Fruit fly (Drosophila melanogaster) whole organism, embryonic: Measurements from ENCODE around the gene Trs20.

ENCODE experiments used
- Atf6 ChIP-seq: fragments of 200-800 bp; sonication (Bioruptor generic); IDR thresholded peaks from 2 replicates; pipeline ENCODE4 v1.3.6; 2022; ENCODE audit warnings: missing biosample characterization, missing genetic modification characterization
- Bdp1 ChIP-seq: fragments of 200-800 bp; sonication (Bioruptor generic); optimal IDR thresholded peaks from 3 replicates; lab custom pipeline; 2016; ENCODE audit warnings: missing biosample characterization, missing genetic modification characterization
- CG10147 ChIP-seq: fragments of 200-800 bp; sonication (Bioruptor generic); optimal IDR thresholded peaks from 2 replicates; lab custom pipeline; 2019; ENCODE audit warnings: missing biosample characterization, mild to moderate bottlenecking, missing genetic modification characterization, moderate library complexity
- CG10274 ChIP-seq: fragments of 200-800 bp; sonication (Bioruptor generic); optimal IDR thresholded peaks from 3 replicates; lab custom pipeline; 2017; ENCODE audit warnings: missing biosample characterization, mild to moderate bottlenecking, missing genetic modification characterization
- CG11723 ChIP-seq: fragments of 200-800 bp; sonication (Bioruptor generic); optimal IDR thresholded peaks from 2 replicates; lab custom pipeline; 2017; ENCODE audit warnings: missing biosample characterization, mild to moderate bottlenecking, missing genetic modification characterization
- CG12659 ChIP-seq: fragments of 200-800 bp; sonication (Bioruptor generic); optimal IDR thresholded peaks from 3 replicates; lab custom pipeline; 2017; ENCODE audit warnings: mild to moderate bottlenecking, missing biosample characterization, missing genetic modification reagents, missing genetic modification characterization
- CG12744 ChIP-seq: fragments of 200-800 bp; sonication (Bioruptor generic); optimal IDR thresholded peaks from 2 replicates; lab custom pipeline; 2016; ENCODE audit warnings: missing biosample characterization, missing genetic modification characterization
- CG13775 ChIP-seq: fragments of 200-800 bp; sonication (Bioruptor generic); optimal IDR thresholded peaks from 3 replicates; lab custom pipeline; 2017; ENCODE audit warnings: missing biosample characterization, mild to moderate bottlenecking, missing genetic modification characterization
- CG17385 ChIP-seq: fragments of 200-800 bp; sonication (Bioruptor generic); optimal IDR thresholded peaks from 3 replicates; lab custom pipeline; 2018; ENCODE audit warnings: missing biosample characterization, mild to moderate bottlenecking, missing genetic modification characterization
- CG17612 ChIP-seq: fragments of 200-800 bp; sonication (Bioruptor generic); IDR thresholded peaks from 2 replicates; pipeline ENCODE4 v1.3.6; 2022; ENCODE audit warnings: missing biosample characterization, missing genetic modification characterization
- CG1792 ChIP-seq: fragments of 200-800 bp; sonication (Bioruptor generic); optimal IDR thresholded peaks from 2 replicates; lab custom pipeline; 2016; ENCODE audit warnings: missing biosample characterization, missing genetic modification characterization
- CG2202 ChIP-seq: fragments of 200-800 bp; sonication (Bioruptor generic); optimal IDR thresholded peaks from 2 replicates; lab custom pipeline; 2018; ENCODE audit warnings: missing biosample characterization, mild to moderate bottlenecking, missing genetic modification characterization
- CG3281 ChIP-seq: fragments of 200-800 bp; sonication (Bioruptor generic); optimal IDR thresholded peaks from 3 replicates; lab custom pipeline; 2017; ENCODE audit warnings: missing biosample characterization, mild to moderate bottlenecking, missing genetic modification characterization
- CG33557 ChIP-seq: fragments of 200-800 bp; sonication (Bioruptor generic); optimal IDR thresholded peaks from 2 replicates; lab custom pipeline; 2019; ENCODE audit warnings: missing biosample characterization, mild to moderate bottlenecking, missing genetic modification characterization, moderate library complexity
- CG3838 ChIP-seq: fragments of 200-800 bp; sonication (Bioruptor generic); optimal IDR thresholded peaks from 3 replicates; lab custom pipeline; 2016; ENCODE audit warnings: missing biosample characterization, missing genetic modification characterization
- CG6689 ChIP-seq: fragments of 200-800 bp; sonication (Bioruptor generic); IDR thresholded peaks from 2 replicates; pipeline ENCODE4 v1.3.6; 2022; ENCODE audit warnings: missing biosample characterization, missing genetic modification characterization
- CG9727 ChIP-seq: fragments of 200-800 bp; sonication (Bioruptor generic); optimal IDR thresholded peaks from 3 replicates; lab custom pipeline; 2017; ENCODE audit warnings: missing biosample characterization, mild to moderate bottlenecking, missing genetic modification characterization
- Dad ChIP-seq: fragments of 200-800 bp; sonication (Bioruptor generic); optimal IDR thresholded peaks from 3 replicates; lab custom pipeline; 2016; ENCODE audit warnings: missing biosample characterization, missing genetic modification characterization
- Dll ChIP-seq: fragments of 200-800 bp; sonication (Bioruptor generic); IDR thresholded peaks from 4 replicates; pipeline ENCODE4 v1.3.6; 2022; ENCODE audit warnings: missing biosample characterization, missing genetic modification characterization; ENCODE audit not compliant: partially characterized antibody
- GATAe ChIP-seq: fragments of 200-800 bp; sonication (Bioruptor generic); conservative IDR thresholded peaks from 2 replicates; pipeline ENCODE4 v1.3.6; 2022; ENCODE audit warnings: missing biosample characterization, missing genetic modification characterization
- Gsc ChIP-seq: fragments of 200-800 bp; sonication (Bioruptor generic); IDR thresholded peaks from 2 replicates; pipeline ENCODE4 v1.3.6; 2022; ENCODE audit warnings: missing biosample characterization, missing genetic modification characterization
- Hand ChIP-seq: fragments of 200-800 bp; sonication (Bioruptor generic); optimal IDR thresholded peaks from 2 replicates; lab custom pipeline; 2017; ENCODE audit warnings: mild to moderate bottlenecking, missing biosample characterization, missing genetic modification reagents, missing genetic modification characterization
- Hr78 ChIP-seq, 2 experiments: fragments of 200-800 bp in 1 of 2; fragments of >200 bp in 1 of 2; sonication (Bioruptor generic) in 1 of 2; optimal IDR thresholded peaks; 2 replicates each; lab custom pipeline; 2017 to 2019; ENCODE audit warnings: missing biosample characterization in 2 of 2, missing genetic modification characterization in 2 of 2, mild to moderate bottlenecking in 1 of 2, moderate library complexity in 1 of 2
- Max ChIP-seq: fragments of 200-800 bp; sonication (Bioruptor generic); optimal IDR thresholded peaks from 2 replicates; lab custom pipeline; 2016; ENCODE audit warnings: missing biosample characterization, mild to moderate bottlenecking, missing genetic modification characterization
- NC2β ChIP-seq: fragments of 200-800 bp; sonication (Bioruptor generic); optimal IDR thresholded peaks from 2 replicates; lab custom pipeline; 2016; ENCODE audit warnings: missing biosample characterization, missing genetic modification characterization
- Nf-YC ChIP-seq: fragments of 200-800 bp; optimal IDR thresholded peaks from 3 replicates; lab custom pipeline; 2019; ENCODE audit warnings: missing biosample characterization, mild to moderate bottlenecking, missing genetic modification characterization, moderate library complexity
- Pdp1 ChIP-seq, 2 experiments: fragments of 200-800 bp; sonication (Bioruptor generic); optimal IDR thresholded peaks; 3 replicates each; lab custom pipeline; 2016; ENCODE audit warnings: missing biosample characterization in 2 of 2, missing genetic modification characterization in 2 of 2, mild to moderate bottlenecking in 1 of 2, moderate library complexity in 1 of 2
- Sry-β ChIP-seq: fragments of 200-800 bp; sonication (Bioruptor generic); optimal IDR thresholded peaks from 2 replicates; lab custom pipeline; 2018; ENCODE audit warnings: missing biosample characterization, mild to moderate bottlenecking, missing genetic modification characterization, moderate library complexity
- Sry-δ ChIP-seq: fragments of 200-800 bp; sonication (Bioruptor generic); optimal IDR thresholded peaks from 2 replicates; lab custom pipeline; 2016; ENCODE audit warnings: missing biosample characterization, missing genetic modification characterization
- ato ChIP-seq: fragments of 200-800 bp; sonication (Bioruptor generic); IDR thresholded peaks from 2 replicates; pipeline ENCODE4 v1.3.6; 2022; ENCODE audit warnings: missing biosample characterization, missing genetic modification characterization; ENCODE audit not compliant: partially characterized antibody
- bbx ChIP-seq: fragments of 200-800 bp; sonication (Bioruptor generic); IDR thresholded peaks from 2 replicates; pipeline ENCODE4 v1.3.6; 2022; ENCODE audit warnings: missing biosample characterization, missing genetic modification characterization; ENCODE audit not compliant: partially characterized antibody
- bcd ChIP-seq: fragments of 200-800 bp; sonication (Bioruptor generic); optimal IDR thresholded peaks from 2 replicates; lab custom pipeline; 2017; ENCODE audit warnings: missing biosample characterization, mild to moderate bottlenecking, missing genetic modification characterization
- corto ChIP-seq: fragments of 200-800 bp; sonication (Bioruptor generic); optimal IDR thresholded peaks from 2 replicates; lab custom pipeline; 2016; ENCODE audit warnings: missing biosample characterization, mild to moderate bottlenecking, missing genetic modification characterization, moderate library complexity
- crol ChIP-seq: fragments of 200-800 bp; sonication (Bioruptor generic); IDR thresholded peaks from 2 replicates; pipeline ENCODE4 v1.3.6; 2022; ENCODE audit warnings: missing biosample characterization, missing genetic modification characterization
- dpn ChIP-seq, 2 experiments: fragments of 200-800 bp; sonication (Bioruptor generic); optimal IDR thresholded peaks; 3 replicates each; lab custom pipeline; 2016; ENCODE audit warnings: missing biosample characterization in 2 of 2, missing genetic modification characterization in 2 of 2
- esg ChIP-seq: fragments of 200-800 bp; sonication (Bioruptor generic); conservative IDR thresholded peaks from 2 replicates; pipeline ENCODE4 v1.3.6; 2022; ENCODE audit warnings: missing biosample characterization, missing genetic modification characterization
- eve ChIP-seq, 2 experiments: fragments of >200 bp; optimal IDR thresholded peaks; 2 replicates each; lab custom pipeline; 2017; ENCODE audit warnings: missing biosample characterization in 2 of 2, missing genetic modification characterization in 2 of 2
- gcm2 ChIP-seq: fragments of 200-800 bp; sonication (Bioruptor generic); optimal IDR thresholded peaks from 2 replicates; lab custom pipeline; 2016; ENCODE audit warnings: missing biosample characterization, missing genetic modification characterization
- gro ChIP-seq: fragments of 200-800 bp; sonication (Bioruptor generic); optimal IDR thresholded peaks from 2 replicates; lab custom pipeline; 2016; ENCODE audit warnings: missing biosample characterization, missing genetic modification characterization
- insv ChIP-seq, 2 experiments: fragments of 200-800 bp; sonication (Bioruptor generic); optimal IDR thresholded peaks; 3 replicates each; lab custom pipeline; 2016 to 2018; ENCODE audit warnings: missing biosample characterization in 2 of 2, missing genetic modification characterization in 2 of 2
- klu ChIP-seq: fragments of 200-800 bp; sonication (Bioruptor generic); IDR thresholded peaks from 2 replicates; pipeline ENCODE4 v1.3.6; 2022; ENCODE audit warnings: missing biosample characterization, missing genetic modification characterization
- pzg ChIP-seq: fragments of 200-800 bp; sonication (Bioruptor generic); optimal IDR thresholded peaks from 3 replicates; lab custom pipeline; 2018; ENCODE audit warnings: missing biosample characterization, mild to moderate bottlenecking, missing genetic modification characterization, moderate library complexity
- row ChIP-seq: fragments of 200-800 bp; sonication (Bioruptor generic); IDR thresholded peaks from 3 replicates; pipeline ENCODE4 v1.3.6; 2022; ENCODE audit warnings: missing biosample characterization, missing genetic modification characterization
- run ChIP-seq: fragments of 200-800 bp; sonication (Bioruptor generic); optimal IDR thresholded peaks from 3 replicates; lab custom pipeline; 2018; ENCODE audit warnings: missing biosample characterization, mild to moderate bottlenecking, missing genetic modification characterization
- sima ChIP-seq: fragments of 200-800 bp; sonication (Bioruptor generic); optimal IDR thresholded peaks from 2 replicates; lab custom pipeline; 2016; ENCODE audit warnings: missing biosample characterization, missing genetic modification characterization
- tll ChIP-seq, 2 experiments: fragments of 200-800 bp in 1 of 2; fragments of >200 bp in 1 of 2; sonication (Bioruptor generic) in 1 of 2; optimal IDR thresholded peaks; 2 replicates each; lab custom pipeline; 2017 to 2019; ENCODE audit warnings: missing biosample characterization in 2 of 2, missing genetic modification characterization in 2 of 2, mild to moderate bottlenecking in 1 of 2, moderate library complexity in 1 of 2
- toy ChIP-seq: fragments of 200-800 bp; sonication (Bioruptor generic); IDR thresholded peaks from 2 replicates; pipeline ENCODE4 v1.3.6; 2022; ENCODE audit warnings: missing biosample characterization, missing genetic modification characterization
- trem ChIP-seq: fragments of 200-800 bp; optimal IDR thresholded peaks from 3 replicates; lab custom pipeline; 2019; ENCODE audit warnings: missing biosample characterization, mild to moderate bottlenecking, missing genetic modification characterization, moderate library complexity
- ttk ChIP-seq: fragments of 200-800 bp; sonication (Bioruptor generic); IDR thresholded peaks from 2 replicates; pipeline ENCODE4 v2.1.2; 2022; ENCODE audit warnings: missing biosample characterization, missing genetic modification characterization
- usp ChIP-seq: fragments of >200 bp; optimal IDR thresholded peaks from 2 replicates; lab custom pipeline; 2017; ENCODE audit warnings: missing biosample characterization, missing genetic modification characterization
- zfh2 ChIP-seq: fragments of 200-800 bp; sonication (Bioruptor generic); optimal IDR thresholded peaks from 2 replicates; lab custom pipeline; 2016; ENCODE audit warnings: missing biosample characterization, missing genetic modification characterization

Trs20 gene

DNA sequence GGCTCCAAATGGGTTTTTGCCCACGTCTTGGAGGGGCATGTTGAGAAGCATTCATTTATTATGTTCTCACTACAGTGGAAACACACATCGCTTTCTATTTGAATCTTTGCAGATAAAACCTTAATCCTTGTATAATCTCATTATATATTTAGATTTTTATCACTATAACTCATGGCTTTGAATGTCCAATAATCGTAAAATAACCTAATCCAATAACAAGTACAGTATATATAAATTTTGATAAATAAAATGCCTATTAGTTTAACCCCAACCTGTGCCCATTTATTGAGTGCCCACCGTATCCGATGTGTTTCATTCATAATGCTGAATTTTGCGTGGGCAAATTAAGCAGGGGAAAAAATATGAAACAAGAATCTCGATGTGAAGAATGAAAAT, 15.1 kb upstream of the Trs20 start (continued):
- TF ChIP-seq CG1792 (GFP tag; lab: Kevin White, UChicago): no peak
- no peak for TF ChIP-seq NC2β
- TF ChIP-seq CG2202: no peak
- TF ChIP-seq GATAe (GFP tag; lab: Robert Waterston, UW): no peak; the same call in 1 of the 2 replicates
- no peak for TF ChIP-seq CG11723 (GFP tag; lab: Kevin White, UChicago)
- TF ChIP-seq ttk: no peak
- peak; percentile 21 for TF ChIP-seq CG17385
- TF ChIP-seq crol: no peak
- no peak for TF ChIP-seq CG10147 (GFP tag; lab: Kevin White, UChicago)
- TF ChIP-seq Sry-δ (GFP tag; lab: Kevin White, UChicago): no peak
- TF ChIP-seq CG17612 (GFP tag; lab: Robert Waterston, UW): no peak
- TF ChIP-seq Nf-YC (tag; lab: Kevin White, UChicago): peak; percentile 58
- no peak for TF ChIP-seq gcm2 (GFP tag; lab: Kevin White, UChicago)
- no peak for TF ChIP-seq pzg (GFP tag; lab: Kevin White, UChicago)
- TF ChIP-seq CG9727 (GFP tag; lab: Kevin White, UChicago): peak; percentile 50
- no peak for TF ChIP-seq Bdp1 (GFP tag; lab: Kevin White, UChicago)
- 0 out of 2 replicates have a peak, but pooled peaks have one; percentile 8 for TF ChIP-seq esg (GFP tag; lab: Robert Waterston, UW)
- peak in 1 of 2 experiments; percentile 0 for TF ChIP-seq dpn (GFP tag; optimal IDR thresholded peaks at IDR 0.05; lab: Kevin White, UChicago)
- TF ChIP-seq Atf6 (GFP tag; lab: Robert Waterston, UW): peak; percentile 59
- peak; percentile 9 for TF ChIP-seq zfh2 (GFP tag; lab: Kevin White, UChicago)
- TF ChIP-seq Dad: no peak
- no peak for TF ChIP-seq sima
- TF ChIP-seq CG10274: no peak
- TF ChIP-seq tll (GFP tag; optimal IDR thresholded peaks at IDR 0.05; lab: Kevin White, UChicago): no peak
- peak; percentile 79 for TF ChIP-seq row (GFP tag; lab: Robert Waterston, UW)
- no peak for TF ChIP-seq CG33557
- TF ChIP-seq bcd: peak; percentile 49
- TF ChIP-seq CG12744 (GFP tag; lab: Kevin White, UChicago): no peak
- TF ChIP-seq Hand (GFP tag; lab: Kevin White, UChicago): peak; percentile 28
- peak in 1 of 2 experiments; percentile 22 for TF ChIP-seq eve (GFP tag; optimal IDR thresholded peaks at IDR 0.05; lab: Kevin White, UChicago)
- peak; percentile 16 for TF ChIP-seq CG13775 (GFP tag; lab: Kevin White, UChicago)
- no peak for TF ChIP-seq Sry-β (GFP tag; lab: Kevin White, UChicago)
- TF ChIP-seq klu (GFP tag; lab: Robert Waterston, UW): 0 out of 2 replicates have a peak, but pooled peaks have one; percentile 31
- TF ChIP-seq Pdp1 (GFP tag; optimal IDR thresholded peaks at IDR 0.05; lab: Kevin White, UChicago): peak in 1 of 2 experiments; percentile 19
- TF ChIP-seq ato (GFP tag; lab: Robert Waterston, UW): no peak
- TF ChIP-seq corto (GFP tag; lab: Kevin White, UChicago): no peak
- TF ChIP-seq bbx: no peak
- TF ChIP-seq CG3281: peak; percentile 53
- TF ChIP-seq trem (tag; lab: Kevin White, UChicago): no peak
- no peak for TF ChIP-seq toy (GFP tag; lab: Robert Waterston, UW)
- peak; percentile 37 for TF ChIP-seq CG12659 (GFP tag; lab: Kevin White, UChicago)
- TF ChIP-seq Gsc (GFP tag; lab: Robert Waterston, UW): no peak
- no peak for TF ChIP-seq run
- TF ChIP-seq CG6689 (GFP tag; lab: Robert Waterston, UW): no peak; the same call in none of the 2 replicates
- no peak for TF ChIP-seq usp (GFP tag; lab: Kevin White, UChicago)
- no peak for TF ChIP-seq Dll
- TF ChIP-seq insv (GFP tag; optimal IDR thresholded peaks at IDR 0.05; lab: Kevin White, UChicago): no peak
- TF ChIP-seq Hr78 (GFP tag; optimal IDR thresholded peaks at IDR 0.05; lab: Kevin White, UChicago): no peak
- TF ChIP-seq Max (GFP tag; lab: Kevin White, UChicago): no peak
- no peak for TF ChIP-seq gro (GFP tag; lab: Kevin White, UChicago)
- TF ChIP-seq CG3838: no peak
